Worm (Caenorhabditis elegans) whole organism, L3 larva: ENCODE data around the gene F17C11.2.
A peak's percentile ranks its signal among the peaks of the same experiment; 100 is the strongest.

Experiments used
- ama-1 ChIP-seq: fragments of 150-350 bp; optimal IDR thresholded peaks from 2 replicates; lab custom pipeline; 2018
- ceh-9 ChIP-seq: sonication (generic microtip); optimal IDR thresholded peaks from 2 replicates; lab custom pipeline; 2018; ENCODE audit warnings: missing biosample characterization, missing genetic modification characterization
- egl-27 ChIP-seq: sonication (generic microtip); optimal IDR thresholded peaks from 4 replicates; lab custom pipeline; 2017; ENCODE audit warnings: missing biosample characterization, missing genetic modification reagents, missing genetic modification characterization
- egl-5 ChIP-seq: fragments of 150-350 bp; optimal IDR thresholded peaks from 2 replicates; lab custom pipeline; 2017; ENCODE audit warnings: missing biosample characterization, missing genetic modification reagents, missing genetic modification characterization, inconsistent platforms
- elt-1 ChIP-seq: fragments of 150-350 bp; optimal IDR thresholded peaks from 2 replicates; lab custom pipeline; 2014; ENCODE audit warnings: missing biosample characterization, missing genetic modification characterization
- elt-2 ChIP-seq: sonication (generic microtip); optimal IDR thresholded peaks from 2 replicates; lab custom pipeline; 2016; ENCODE audit warnings: missing genetic modification reagents, mild to moderate bottlenecking, missing genetic modification characterization, missing compliant biosample characterization
- elt-3 ChIP-seq, 3 experiments: fragments of 150-350 bp in 1 of 3; sonication (generic microtip) in 2 of 3; optimal IDR thresholded peaks; 2 replicates in 2 of 3; 4 replicates in 1 of 3; lab custom pipeline; 2014 to 2017; ENCODE audit warnings: missing biosample characterization in 3 of 3, missing genetic modification characterization in 3 of 3
- fkh-10 ChIP-seq: sonication (generic microtip); optimal IDR thresholded peaks from 2 replicates; lab custom pipeline; 2017; ENCODE audit warnings: missing biosample characterization, missing genetic modification reagents, missing genetic modification characterization
- fkh-2 ChIP-seq: fragments of 150-350 bp; optimal IDR thresholded peaks from 2 replicates; lab custom pipeline; 2014; ENCODE audit warnings: missing biosample characterization, missing genetic modification reagents, missing genetic modification characterization
- fos-1 ChIP-seq: fragments of 150-350 bp; optimal IDR thresholded peaks from 2 replicates; lab custom pipeline; 2014; ENCODE audit warnings: missing biosample characterization, missing genetic modification characterization
- hmg-11 ChIP-seq: sonication (generic microtip); optimal IDR thresholded peaks from 2 replicates; lab custom pipeline; 2016; ENCODE audit warnings: missing genetic modification characterization, missing compliant biosample characterization
- lin-15B ChIP-seq: fragments of 150-350 bp; optimal IDR thresholded peaks from 2 replicates; lab custom pipeline; 2014; ENCODE audit warnings: missing biosample characterization, missing genetic modification characterization
- lin-39 ChIP-seq: fragments of 150-350 bp; optimal IDR thresholded peaks from 2 replicates; lab custom pipeline; 2018; ENCODE audit warnings: missing biosample characterization, missing genetic modification reagents, missing genetic modification characterization
- lsy-12 ChIP-seq: sonication (generic microtip); optimal IDR thresholded peaks from 2 replicates; lab custom pipeline; 2016; ENCODE audit warnings: mild to moderate bottlenecking, missing genetic modification characterization, missing compliant biosample characterization
- mdl-1 ChIP-seq: fragments of 150-350 bp; optimal IDR thresholded peaks from 2 replicates; lab custom pipeline; 2014; ENCODE audit warnings: missing biosample characterization, missing genetic modification characterization
- mml-1 ChIP-seq: fragments of 150-350 bp; sonication (generic microtip); optimal IDR thresholded peaks from 3 replicates; lab custom pipeline; 2014; ENCODE audit warnings: missing biosample characterization, missing genetic modification characterization
- nfya-1 ChIP-seq: sonication (generic microtip); optimal IDR thresholded peaks from 2 replicates; lab custom pipeline; 2017; ENCODE audit warnings: missing genetic modification characterization, mild to moderate bottlenecking, missing compliant biosample characterization, antibody characterized with exemption, moderate library complexity; ENCODE audit not compliant: insufficient read depth
- nhr-237 ChIP-seq: fragments of 150-350 bp; optimal IDR thresholded peaks from 2 replicates; lab custom pipeline; 2014; ENCODE audit warnings: missing biosample characterization, missing genetic modification characterization
- nhr-25 ChIP-seq: sonication (generic microtip); optimal IDR thresholded peaks from 2 replicates; lab custom pipeline; 2017; ENCODE audit warnings: missing biosample characterization, missing genetic modification characterization
- nhr-43 ChIP-seq: sonication (generic microtip); optimal IDR thresholded peaks from 2 replicates; lab custom pipeline; 2016; ENCODE audit warnings: mild to moderate bottlenecking, missing genetic modification characterization, missing compliant biosample characterization; ENCODE audit not compliant: poor library complexity, severe bottlenecking
- nhr-67 ChIP-seq: fragments of 150-350 bp; optimal IDR thresholded peaks from 2 replicates; lab custom pipeline; 2014; ENCODE audit warnings: missing biosample characterization, missing genetic modification characterization
- pqm-1 ChIP-seq: fragments of 150-350 bp; optimal IDR thresholded peaks from 2 replicates; lab custom pipeline; 2017; ENCODE audit warnings: missing biosample characterization, missing genetic modification characterization, inconsistent platforms
- skn-1 ChIP-seq: fragments of 150-350 bp; optimal IDR thresholded peaks from 2 replicates; lab custom pipeline; 2014; ENCODE audit warnings: missing biosample characterization, missing genetic modification characterization
- unc-62 ChIP-seq: fragments of 150-350 bp; sonication (generic microtip); optimal IDR thresholded peaks from 4 replicates; lab custom pipeline; 2014; ENCODE audit warnings: missing biosample characterization, missing genetic modification reagents, missing genetic modification characterization
- zag-1 ChIP-seq: fragments of 150-350 bp; optimal IDR thresholded peaks from 2 replicates; lab custom pipeline; 2014; ENCODE audit warnings: missing biosample characterization, missing genetic modification characterization
- ztf-11 ChIP-seq: fragments of 150-350 bp; optimal IDR thresholded peaks from 2 replicates; lab custom pipeline; 2014; ENCODE audit warnings: missing biosample characterization, missing genetic modification characterization
- ztf-4 ChIP-seq: fragments of 150-350 bp; optimal IDR thresholded peaks from 2 replicates; lab custom pipeline; 2014; ENCODE audit warnings: missing biosample characterization, missing genetic modification characterization

F17C11.2 gene

DNA sequence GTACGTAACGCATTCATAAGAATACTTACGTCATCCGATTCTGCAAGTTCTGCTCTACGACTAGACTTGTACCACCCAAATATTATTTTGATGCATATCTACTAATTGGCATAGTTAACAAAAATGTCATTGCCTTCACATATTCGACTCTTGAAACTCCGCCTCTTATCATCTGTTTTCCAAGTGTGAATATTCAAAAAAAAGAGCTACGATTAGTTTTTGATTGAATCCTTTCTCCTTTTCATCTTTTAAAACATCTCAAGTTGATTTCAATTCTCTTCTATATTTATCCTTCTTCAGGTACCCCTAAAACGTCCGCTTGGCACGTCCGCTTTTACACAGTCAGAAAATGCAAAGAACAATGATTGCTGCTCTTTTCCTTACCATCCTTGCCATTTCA lies at the start of gene F17C11.2:
F17C11.2 (plus strand) TSS at position 301 of the 400 bp plus-strand sequence.
- TF ChIP-seq ztf-11 (no peak), elt-3 (tag; optimal IDR thresholded peaks at IDR 0.05; lab: Kevin White, UChicago) (no peak), fos-1 (tag; lab: Kevin White, UChicago) (no peak), hmg-11 (no peak), skn-1 (tag; lab: Kevin White, UChicago) (no peak), zag-1 (tag; lab: Kevin White, UChicago) (no peak), egl-27 (tag; lab: Kevin White, UChicago) (no peak), ama-1 (lab: Kevin White, UChicago) (no peak), nhr-43 (tag; lab: Kevin White, UChicago) (no peak), mdl-1 (tag; lab: Kevin White, UChicago) (no peak)

DNA sequence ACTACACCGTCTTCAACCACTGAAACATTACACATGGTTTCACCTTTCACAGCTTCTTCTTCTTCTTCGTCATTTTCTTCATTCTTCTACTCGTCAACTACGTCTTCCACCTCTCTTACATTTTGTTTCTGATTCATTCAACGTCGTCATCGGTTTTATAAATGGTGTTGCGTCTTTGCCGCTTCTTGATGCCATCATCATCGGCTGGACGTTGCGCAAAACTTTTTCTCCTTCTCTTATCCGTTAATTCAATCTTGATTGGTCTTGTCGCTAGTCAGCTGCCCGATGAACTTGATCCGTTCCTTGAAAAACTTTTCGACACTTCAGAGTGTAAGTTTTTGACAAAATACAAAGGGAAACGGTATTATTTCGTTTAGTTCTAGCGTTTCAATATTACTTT lies 49.4 kb upstream of the F17C11.2 start:
- TF ChIP-seq nhr-25 (tag; lab: Kevin White, UChicago): peak; percentile 54
- no peak for TF ChIP-seq fkh-10 (GFP tag; lab: Kevin White, UChicago)
- no peak for TF ChIP-seq mdl-1 (tag; lab: Kevin White, UChicago)
- no peak for TF ChIP-seq ztf-4
- peak; percentile 29 for TF ChIP-seq elt-1 (tag; lab: Kevin White, UChicago)
- TF ChIP-seq ceh-9 (tag; lab: Kevin White, UChicago): no peak

DNA sequence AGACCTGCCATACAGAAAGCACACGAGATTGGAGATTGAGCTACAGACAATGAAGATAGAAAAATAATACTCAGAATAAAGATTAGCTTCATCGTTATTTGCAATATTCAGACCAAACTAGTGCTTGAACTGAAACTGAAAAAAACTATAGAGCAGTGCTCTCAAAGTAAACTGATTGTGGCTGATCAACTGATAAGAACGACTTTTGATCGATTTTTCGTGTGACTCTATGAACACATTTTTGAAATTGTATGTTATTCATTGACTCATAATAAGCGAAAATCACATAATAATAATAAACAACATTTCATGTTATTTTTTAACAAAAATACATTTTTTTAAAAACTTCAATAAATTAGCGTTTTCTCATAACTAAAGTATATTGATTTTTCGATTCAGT lies 46.9 kb upstream of the F17C11.2 start, which contains the start of gene spp-16:
spp-16 (minus strand) TSS at position 179 of the 400 bp plus-strand sequence.
- peak; percentile 56 for TF ChIP-seq elt-2 (tag; lab: Kevin White, UChicago)
- peak; percentile 25 for TF ChIP-seq pqm-1 (tag; lab: Kevin White, UChicago)
- no peak for TF ChIP-seq mml-1 (tag; lab: Kevin White, UChicago)

DNA sequence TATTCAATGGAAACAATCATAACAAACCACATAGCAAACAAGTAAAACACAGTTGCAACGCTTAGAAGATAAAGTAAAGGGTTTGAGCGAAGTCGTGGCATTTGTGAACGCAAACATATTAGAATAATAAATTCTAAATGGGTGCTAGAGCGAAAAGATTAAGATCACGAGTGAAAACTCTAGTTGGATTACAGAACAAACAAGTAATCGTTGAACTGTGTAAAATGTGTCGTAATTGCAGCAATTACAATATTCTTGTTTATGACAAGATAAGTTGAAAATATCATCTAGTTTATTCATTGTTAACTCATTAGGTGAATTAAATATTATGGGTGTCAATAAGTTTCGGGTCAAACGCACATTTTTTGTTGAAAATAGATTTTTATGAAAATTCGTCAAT lies 45.3 kb upstream of the F17C11.2 start, which contains the start of gene F32D8.8:
F32D8.8 (minus strand) TSS at position 101 of the 400 bp plus-strand sequence.
- TF ChIP-seq fkh-10 (GFP tag; lab: Kevin White, UChicago): no peak
- TF ChIP-seq unc-62: no peak
- TF ChIP-seq mml-1 (tag; lab: Kevin White, UChicago): no peak
- no peak for TF ChIP-seq lin-15B
- no peak for TF ChIP-seq egl-5
- TF ChIP-seq ama-1 (lab: Kevin White, UChicago): no peak
- TF ChIP-seq nhr-237 (tag; lab: Kevin White, UChicago): no peak

DNA sequence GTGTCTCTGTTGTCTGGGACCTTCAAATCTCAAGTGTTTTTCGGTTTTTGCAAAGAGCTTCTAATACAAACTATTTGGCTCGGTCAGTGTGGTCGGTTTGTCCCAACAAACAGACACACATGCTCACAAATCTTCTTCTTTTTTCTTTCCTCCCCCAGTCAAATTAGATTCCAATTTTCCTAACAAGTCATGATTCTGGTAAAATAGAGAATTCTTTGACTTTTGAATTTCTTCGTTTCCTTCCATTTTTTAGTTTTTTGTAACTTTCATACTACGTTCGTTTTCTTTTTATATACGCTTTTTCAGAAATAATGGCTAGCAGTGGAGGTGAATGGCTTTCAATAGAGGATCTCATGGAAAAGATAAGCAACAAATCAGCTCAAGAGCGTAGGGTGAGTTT lies 44.3 kb upstream of the F17C11.2 start, which contains the start of gene F32D8.15:
F32D8.15 (plus strand) TSS at position 301 of the 400 bp plus-strand sequence.
- TF ChIP-seq egl-27 (tag; lab: Kevin White, UChicago) (no peak), nhr-43 (tag; lab: Kevin White, UChicago) (no peak), ceh-9 (tag; lab: Kevin White, UChicago) (no peak), fos-1 (tag; lab: Kevin White, UChicago) (no peak), ama-1 (lab: Kevin White, UChicago) (no peak)

DNA sequence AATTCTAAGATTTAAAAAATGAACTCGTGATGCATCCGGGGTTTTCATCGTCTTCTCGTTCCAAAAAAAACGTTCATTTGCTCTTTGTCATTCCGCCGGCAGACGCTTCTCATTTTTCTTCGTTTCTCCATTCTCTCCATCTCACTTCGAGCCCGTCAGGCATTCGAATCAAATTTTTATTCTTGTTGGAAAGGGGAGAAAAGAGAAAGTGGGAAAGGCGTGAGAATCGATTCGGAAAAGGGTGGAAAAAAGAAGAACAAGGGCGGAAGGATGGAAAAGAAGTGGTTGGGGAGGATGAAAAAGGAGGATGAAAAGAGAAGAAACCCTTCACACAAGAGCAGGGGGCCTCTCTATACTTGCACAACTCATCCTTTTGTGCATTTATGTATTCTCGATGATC lies 43.2 kb upstream of the F17C11.2 start:
- TF ChIP-seq lsy-12 (tag; lab: Kevin White, UChicago) (no peak), nhr-67 (tag; lab: Kevin White, UChicago) (no peak), fkh-10 (GFP tag; lab: Kevin White, UChicago) (peak; percentile 52), pqm-1 (tag; lab: Kevin White, UChicago) (no peak), hmg-11 (peak; percentile 48), unc-62 (no peak), fkh-2 (no peak), mml-1 (tag; lab: Kevin White, UChicago) (no peak), nfya-1 (peak; percentile 39), lin-39 (tag; lab: Kevin White, UChicago) (peak; percentile 52)

DNA sequence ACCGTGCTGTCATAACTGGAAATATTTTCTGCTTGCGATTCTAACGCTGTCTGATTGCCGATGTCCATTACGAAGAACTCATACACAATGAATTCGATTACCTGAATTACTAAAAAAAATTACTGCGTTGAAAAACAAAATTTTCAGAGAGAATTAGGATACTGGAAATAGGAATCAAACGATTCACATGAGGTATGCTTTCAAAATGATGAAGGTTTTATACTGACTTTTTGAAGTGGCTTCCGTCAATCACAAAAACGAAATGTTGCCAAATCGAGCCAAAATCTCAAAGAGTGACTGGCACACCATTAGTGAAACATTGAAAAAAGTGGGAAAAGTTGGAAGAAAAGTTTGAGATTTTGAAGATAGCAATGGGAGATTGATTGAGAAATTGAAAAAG lies 39.0 kb upstream of the F17C11.2 start, which contains the start of gene zzz-1:
zzz-1 (minus strand) TSS at position 101 of the 400 bp plus-strand sequence.
- TF ChIP-seq elt-1 (tag; lab: Kevin White, UChicago): peak; percentile 86
- no peak for TF ChIP-seq mdl-1 (tag; lab: Kevin White, UChicago)
